Worm (Caenorhabditis elegans) whole organism, late embryonic: Measurements from ENCODE around the gene nhr-290.
"Not testable (repeated sequence)": the region's sequence is repeated elsewhere in the genome, so short reads cannot be mapped to it uniquely, and the experiment has no call there.

ENCODE experiments used
- C08G9.2 ChIP-seq: sonication (generic microtip); optimal IDR thresholded peaks from 2 replicates; lab custom pipeline; 2016; ENCODE audit warnings: mild to moderate bottlenecking, missing genetic modification characterization, moderate library complexity, missing compliant biosample characterization
- ama-1 ChIP-seq: fragments of 150-350 bp; optimal IDR thresholded peaks from 2 replicates; lab custom pipeline; 2014
- fkh-10 ChIP-seq: fragments of 150-350 bp; optimal IDR thresholded peaks from 2 replicates; lab custom pipeline; 2014; ENCODE audit warnings: missing biosample characterization, missing genetic modification reagents, missing genetic modification characterization
- hlh-13 ChIP-seq: fragments of 200-800 bp; sonication (Bioruptor generic); optimal IDR thresholded peaks from 2 replicates; lab custom pipeline; 2018; ENCODE audit warnings: mild to moderate bottlenecking, missing genetic modification characterization, missing compliant biosample characterization
- pha-4 ChIP-seq: fragments of 150-350 bp; optimal IDR thresholded peaks from 2 replicates; lab custom pipeline; 2018; ENCODE audit warnings: missing biosample characterization, missing genetic modification reagents, missing genetic modification characterization
- pqm-1 ChIP-seq: sonication (generic microtip); optimal IDR thresholded peaks from 2 replicates; lab custom pipeline; 2016; ENCODE audit warnings: missing genetic modification characterization, missing compliant biosample characterization
- unc-55 ChIP-seq: sonication (generic microtip); optimal IDR thresholded peaks from 2 replicates; lab custom pipeline; 2017; ENCODE audit warnings: missing biosample characterization, missing genetic modification reagents, missing genetic modification characterization

ce11 chrV:2561390-2561789 lies 12.6 kb upstream of the nhr-290 start, which contains the start of gene gst-10:
- TF ChIP-seq pha-4 (tag; lab: Kevin White, UChicago); pqm-1; fkh-10 (GFP tag; lab: Kevin White, UChicago); ama-1 (lab: Kevin White, UChicago); unc-55 (GFP tag; lab: Kevin White, UChicago); C08G9.2 (tag; lab: Kevin White, UChicago); hlh-13 (GFP tag; lab: Kevin White, UChicago): not testable (repeated sequence)
